Worm (Caenorhabditis elegans): ENCODE data around the gene ceh-54.
A peak's percentile ranks its signal among the peaks of the same experiment; 100 is the strongest.

ceh-54 gene

ce11 chrX:6206305-6206704 is 12.3 kb upstream of the ceh-54 start, which contains the start of gene mtp-18 (continued):
- TF ChIP-seq lin-35 (GFP tag; optimal IDR thresholded peaks at IDR 0.05) (no peak), F16B12.6 (tag; optimal IDR thresholded peaks at IDR 0.05) (no peak)

ce11 chrX:6205325-6205724 is 11.3 kb upstream of the ceh-54 start:
- TF ChIP-seq mef-2 (tag; optimal IDR thresholded peaks at IDR 0.05): no peak
- TF ChIP-seq unc-30 (tag; optimal IDR thresholded peaks at IDR 0.05): no peak
- no peak for TF ChIP-seq nhr-28 (tag; optimal IDR thresholded peaks at IDR 0.05)
- TF ChIP-seq nhr-19 (GFP tag; conservative IDR thresholded peaks at IDR 0.05): no peak
- no peak for TF ChIP-seq F16B12.6 (tag; optimal IDR thresholded peaks at IDR 0.05)
- TF ChIP-seq tbx-2 (tag; optimal IDR thresholded peaks at IDR 0.05): no peak
- TF ChIP-seq C34B4.2 (tag; optimal IDR thresholded peaks at IDR 0.05): no peak
- no peak for TF ChIP-seq ceh-88 (GFP tag; IDR thresholded peaks at IDR 0.05)
- TF ChIP-seq skn-1 (tag; optimal IDR thresholded peaks at IDR 0.05): no peak
- no peak for TF ChIP-seq dpl-1 (GFP tag; optimal IDR thresholded peaks at IDR 0.05)
- no peak for TF ChIP-seq vab-15 (tag; optimal IDR thresholded peaks at IDR 0.05)

DNA sequence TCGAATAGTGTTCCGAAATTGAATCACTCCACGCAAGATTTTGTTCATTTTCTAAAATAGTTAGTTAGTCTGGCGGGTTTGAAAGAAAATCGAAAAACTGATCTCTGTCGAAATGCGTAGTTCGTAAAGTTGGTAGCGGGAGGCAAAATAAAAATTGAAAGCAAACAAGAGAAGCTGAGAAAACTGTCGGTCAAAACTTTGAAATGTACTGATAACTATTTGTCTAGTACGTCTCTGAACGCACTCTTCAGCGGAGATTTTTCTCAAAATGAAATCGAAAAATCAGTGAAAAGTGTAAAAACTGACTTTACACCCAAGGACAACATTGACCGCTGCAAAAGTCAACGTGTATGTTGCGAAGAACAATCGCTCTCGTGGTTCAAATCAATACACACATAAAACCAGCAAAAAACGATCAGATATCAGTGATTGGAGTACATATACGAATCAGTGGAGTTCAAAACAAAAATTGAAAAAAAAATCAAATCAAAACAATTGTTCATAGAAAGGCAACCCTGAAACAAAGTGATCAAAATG is 10.7 kb upstream of the ceh-54 start, which contains the start of gene bca-1:
Gene bca-1 (minus strand): TSS at position 51 of the 537 bp plus-strand sequence.
- no peak for TF ChIP-seq pag-3 (tag; optimal IDR thresholded peaks at IDR 0.05; ENCODE audit: borderline replicate concordance, insufficient read depth)
- peak; percentile 49 for TF ChIP-seq rnt-1 (tag; optimal IDR thresholded peaks at IDR 0.05)
- peak; percentile 82 for TF ChIP-seq nhr-85 (tag)
- TF ChIP-seq aly-2 (tag; optimal IDR thresholded peaks at IDR 0.05): no peak
- peak in 1 of 2 experiments; percentile 69 for TF ChIP-seq mdl-1 (tag; optimal IDR thresholded peaks at IDR 0.05)
- TF ChIP-seq elt-2 (tag; optimal IDR thresholded peaks at IDR 0.05): no peak
- TF ChIP-seq unc-86 (tag; optimal IDR thresholded peaks at IDR 0.05): no peak
- peak; percentile 88 for TF ChIP-seq nhr-20 (tag; optimal IDR thresholded peaks at IDR 0.05)
- peak; percentile 29 for TF ChIP-seq ztf-4 (tag; optimal IDR thresholded peaks at IDR 0.05)
- no peak for TF ChIP-seq efl-1 (optimal IDR thresholded peaks at IDR 0.05)
- peak in 1 of 2 experiments; percentile 84 for TF ChIP-seq efl-1 (GFP tag; optimal IDR thresholded peaks at IDR 0.05 in 1 of 2)
- no peak for TF ChIP-seq fos-1 (tag; optimal IDR thresholded peaks at IDR 0.05)
- TF ChIP-seq nhr-77 (tag; optimal IDR thresholded peaks at IDR 0.05): peak; percentile 15
- no peak for TF ChIP-seq egl-27 (tag; optimal IDR thresholded peaks at IDR 0.05)
- TF ChIP-seq lin-35 (GFP tag; optimal IDR thresholded peaks at IDR 0.05): peak in 1 of 2 experiments; percentile 68
- TF ChIP-seq F16B12.6 (tag; optimal IDR thresholded peaks at IDR 0.05): no peak
- peak; percentile 97 for TF ChIP-seq nhr-71 (tag; optimal IDR thresholded peaks at IDR 0.05)
- peak in 2 of 6 experiments; percentile 59 to 68 for TF ChIP-seq elt-3 (tag; optimal IDR thresholded peaks at IDR 0.05)
- peak; percentile 69 for TF ChIP-seq tbx-2 (tag; optimal IDR thresholded peaks at IDR 0.05)
- TF ChIP-seq nhr-90 (tag; optimal IDR thresholded peaks at IDR 0.05; ENCODE audit: poor library complexity): peak; percentile 69
- TF ChIP-seq nhr-12 (tag; optimal IDR thresholded peaks at IDR 0.05): no peak
- TF ChIP-seq fkh-4 (tag; optimal IDR thresholded peaks at IDR 0.05; ENCODE audit: borderline replicate concordance): no peak
- TF ChIP-seq unc-130 (tag; optimal IDR thresholded peaks at IDR 0.05): peak; percentile 50
- no peak for TF ChIP-seq fkh-10 (GFP tag; optimal IDR thresholded peaks at IDR 0.05)
- peak in 1 of 2 experiments; percentile 16 for TF ChIP-seq lsy-2 (tag; optimal IDR thresholded peaks at IDR 0.05)
- no peak for TF ChIP-seq isw-1 (GFP tag; IDR thresholded peaks at IDR 0.05)
- TF ChIP-seq efl-3 (GFP tag; optimal IDR thresholded peaks at IDR 0.05): no peak
- TF ChIP-seq lin-14 (GFP tag; optimal IDR thresholded peaks at IDR 0.05): peak; percentile 72
- no peak for TF ChIP-seq lin-13 (GFP tag; optimal IDR thresholded peaks at IDR 0.05)
- no peak for TF ChIP-seq jun-1 (tag; optimal IDR thresholded peaks at IDR 0.05)
- no peak for TF ChIP-seq ama-1 (optimal IDR thresholded peaks at IDR 0.05)
- TF ChIP-seq C04F5.9 (tag; optimal IDR thresholded peaks at IDR 0.05): no peak
- peak in 1 of 3 experiments; percentile 21 for TF ChIP-seq dpl-1 (GFP tag; optimal IDR thresholded peaks at IDR 0.05)
- peak; percentile 44 for TF ChIP-seq C16A3.4 (tag; optimal IDR thresholded peaks at IDR 0.05)
- no peak for TF ChIP-seq C34B4.2 (tag; optimal IDR thresholded peaks at IDR 0.05)
- peak; percentile 40 for TF ChIP-seq grh-1 (GFP tag; IDR thresholded peaks at IDR 0.05)
- no peak for TF ChIP-seq pax-3 (tag; optimal IDR thresholded peaks at IDR 0.05)
- no peak for TF ChIP-seq aha-1 (tag; optimal IDR thresholded peaks at IDR 0.05)
- no peak for TF ChIP-seq hlh-17 (GFP tag; optimal IDR thresholded peaks at IDR 0.05; ENCODE audit: borderline replicate concordance)
- TF ChIP-seq xbp-1 (tag; optimal IDR thresholded peaks at IDR 0.05): peak; percentile 72
- TF ChIP-seq blmp-1 (tag; optimal IDR thresholded peaks at IDR 0.05): peak; percentile 83
- TF ChIP-seq nhr-19 (GFP tag; conservative IDR thresholded peaks at IDR 0.05): peak; percentile 97

Data from whole organism, L1 larva.